Worm (Caenorhabditis elegans): Measurements from ENCODE around the gene K08D8.2.

DNA sequence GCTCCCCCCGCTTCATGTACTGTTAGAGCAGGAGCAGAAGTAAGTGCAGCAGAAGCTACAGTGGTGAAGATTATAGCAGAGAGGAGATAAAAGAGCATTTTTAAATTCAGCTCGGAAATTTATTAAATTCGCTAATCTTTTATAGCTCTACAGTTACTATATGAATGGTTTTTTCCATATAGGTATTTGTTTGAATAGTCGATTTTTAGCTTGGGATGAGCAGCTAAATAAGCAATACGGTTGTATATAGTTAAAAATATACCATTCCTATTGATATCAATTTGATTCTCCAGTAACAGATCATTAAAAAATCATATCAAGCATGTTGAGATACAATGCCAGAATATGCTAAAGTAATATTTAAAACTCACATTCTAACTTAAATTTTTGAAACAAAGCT, 23.8 kb downstream of the K08D8.2 start, which contains the start of gene srlf-5:
- TF ChIP-seq fos-1 (tag; optimal IDR thresholded peaks at IDR 0.05): no peak
- no peak for TF ChIP-seq nhr-129 (tag; optimal IDR thresholded peaks at IDR 0.05)
- TF ChIP-seq sem-4 (tag; optimal IDR thresholded peaks at IDR 0.05): no peak
- TF ChIP-seq unc-62 (GFP tag; optimal IDR thresholded peaks at IDR 0.05): no peak
- no peak for TF ChIP-seq nhr-11 (tag; optimal IDR thresholded peaks at IDR 0.05)
- no peak for TF ChIP-seq crh-2 (tag; optimal IDR thresholded peaks at IDR 0.05)
- no peak for TF ChIP-seq zag-1 (tag; optimal IDR thresholded peaks at IDR 0.05)
- TF ChIP-seq dmd-4 (tag; optimal IDR thresholded peaks at IDR 0.05): no peak

Data from whole organism, L2 larva.